Fruit fly (Drosophila melanogaster): ENCODE data around the gene CG7789.

DNA sequence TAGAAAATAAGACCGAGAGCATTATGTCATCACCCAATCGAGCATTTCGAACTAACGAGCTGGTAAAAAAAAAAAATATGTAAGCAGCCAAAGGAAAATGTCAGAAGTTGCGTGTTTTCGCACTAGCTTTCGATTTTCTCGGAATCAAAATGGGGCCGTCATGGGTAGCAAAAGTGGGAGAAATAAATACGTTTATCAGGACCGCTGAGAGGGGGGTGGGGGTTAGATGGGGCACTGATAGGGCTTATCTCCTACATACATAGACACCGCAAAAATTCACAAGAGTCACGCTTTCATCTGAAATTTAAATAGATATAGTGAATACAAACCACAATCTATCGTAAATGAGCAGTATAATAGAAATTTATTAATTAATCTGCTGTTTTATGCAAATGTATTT is 25.8 kb upstream of the CG7789 start:
- TF ChIP-seq CG13204 (GFP tag; optimal IDR thresholded peaks at IDR 0.05) (no peak), Snoo (tag; optimal IDR thresholded peaks at IDR 0.05) (no peak), CG17806 (tag; optimal IDR thresholded peaks at IDR 0.05) (no peak), CG8301 (tag; optimal IDR thresholded peaks at IDR 0.05) (no peak), Pif1A (GFP tag; optimal IDR thresholded peaks at IDR 0.05) (no peak), Ets98B (GFP tag; IDR thresholded peaks at IDR 0.05) (no peak), CG4496 (GFP tag; IDR thresholded peaks at IDR 0.05) (no peak)

Measured in whole organism, pupa.